Fruit fly (Drosophila melanogaster) whole organism, prepupa: ENCODE results near the gene RapGAP1.
A peak's percentile ranks its signal among the peaks of the same experiment; 100 is the strongest.

Experiments used
- CG10669 ChIP-seq: fragments of 200-800 bp; sonication (Bioruptor generic); optimal IDR thresholded peaks from 3 replicates; lab custom pipeline; 2018; ENCODE audit warnings: missing biosample characterization, mild to moderate bottlenecking, missing genetic modification characterization, moderate library complexity
- CG11294 ChIP-seq: fragments of 200-800 bp; sonication (Bioruptor generic); IDR thresholded peaks from 2 replicates; pipeline ENCODE4 v1.3.6; 2022; ENCODE audit warnings: missing biosample characterization, missing genetic modification characterization
- CG11762 ChIP-seq: fragments of 200-800 bp; sonication (Bioruptor generic); optimal IDR thresholded peaks from 3 replicates; lab custom pipeline; 2016; ENCODE audit warnings: missing biosample characterization, missing genetic modification characterization; ENCODE audit not compliant: insufficient read depth
- CG11902 ChIP-seq: fragments of 200-800 bp; sonication (Bioruptor generic); optimal IDR thresholded peaks from 3 replicates; lab custom pipeline; 2016; ENCODE audit warnings: missing biosample characterization, missing genetic modification characterization
- CG1621 ChIP-seq: fragments of 200-800 bp; sonication (Bioruptor generic); optimal IDR thresholded peaks from 3 replicates; lab custom pipeline; 2018; ENCODE audit warnings: missing biosample characterization, mild to moderate bottlenecking, missing genetic modification characterization
- CG16779 ChIP-seq: fragments of 200-800 bp; sonication (Bioruptor generic); optimal IDR thresholded peaks from 3 replicates; lab custom pipeline; 2017; ENCODE audit warnings: missing biosample characterization, mild to moderate bottlenecking, missing genetic modification characterization
- CG3032 ChIP-seq: fragments of 200-800 bp; optimal IDR thresholded peaks from 2 replicates; lab custom pipeline; 2019; ENCODE audit warnings: missing biosample characterization, mild to moderate bottlenecking, missing genetic modification characterization, moderate library complexity
- CG31627 ChIP-seq: fragments of 200-800 bp; sonication (Bioruptor generic); optimal IDR thresholded peaks from 3 replicates; lab custom pipeline; 2016; ENCODE audit warnings: missing biosample characterization, missing genetic modification characterization
- CG32006 ChIP-seq: fragments of 200-800 bp; sonication (Bioruptor generic); optimal IDR thresholded peaks from 3 replicates; lab custom pipeline; 2017; ENCODE audit warnings: missing biosample characterization, mild to moderate bottlenecking, missing genetic modification characterization
- CG34406 ChIP-seq: fragments of 200-800 bp; sonication (Bioruptor generic); optimal IDR thresholded peaks from 3 replicates; lab custom pipeline; 2016; ENCODE audit warnings: missing biosample characterization, missing genetic modification characterization
- CG3919 ChIP-seq: fragments of 200-800 bp; sonication (Bioruptor generic); optimal IDR thresholded peaks from 3 replicates; lab custom pipeline; 2016; ENCODE audit warnings: missing biosample characterization, missing genetic modification characterization
- CG4318 ChIP-seq: fragments of 200-800 bp; sonication (Bioruptor generic); optimal IDR thresholded peaks from 3 replicates; lab custom pipeline; 2017; ENCODE audit warnings: missing biosample characterization, mild to moderate bottlenecking, missing genetic modification characterization
- CG6163 ChIP-seq: fragments of 200-800 bp; sonication (Bioruptor generic); IDR thresholded peaks from 3 replicates; pipeline ENCODE4 v1.3.6; 2022; ENCODE audit warnings: missing biosample characterization, missing genetic modification characterization
- CG6276 ChIP-seq: fragments of 200-800 bp; sonication (Bioruptor generic); optimal IDR thresholded peaks from 2 replicates; lab custom pipeline; 2017; ENCODE audit warnings: missing biosample characterization, mild to moderate bottlenecking, missing genetic modification characterization
- CG6792 ChIP-seq: fragments of 200-800 bp; sonication (Bioruptor generic); optimal IDR thresholded peaks from 3 replicates; lab custom pipeline; 2016; ENCODE audit warnings: missing biosample characterization, missing genetic modification characterization
- CG6808 ChIP-seq: fragments of 200-800 bp; sonication (Bioruptor generic); optimal IDR thresholded peaks from 3 replicates; lab custom pipeline; 2017; ENCODE audit warnings: missing biosample characterization, missing genetic modification characterization, mild to moderate bottlenecking, moderate library complexity, missing genetic modification reagents
- CG7368 ChIP-seq: fragments of 200-800 bp; sonication (Bioruptor generic); optimal IDR thresholded peaks from 3 replicates; lab custom pipeline; 2016; ENCODE audit warnings: missing biosample characterization, missing genetic modification characterization
- CG8119 ChIP-seq: fragments of 200-800 bp; sonication (Bioruptor generic); IDR thresholded peaks from 3 replicates; pipeline ENCODE4 v1.3.6; 2022; ENCODE audit warnings: missing biosample characterization, missing genetic modification characterization
- CG8319 ChIP-seq: fragments of 200-800 bp; sonication (Bioruptor generic); optimal IDR thresholded peaks from 3 replicates; lab custom pipeline; 2016; ENCODE audit warnings: missing biosample characterization, missing genetic modification characterization
- CG8632 ChIP-seq: fragments of 200-800 bp; sonication (Bioruptor generic); optimal IDR thresholded peaks from 3 replicates; lab custom pipeline; 2016; ENCODE audit warnings: missing biosample characterization, missing genetic modification characterization
- CG9139 ChIP-seq: fragments of 200-800 bp; sonication (Bioruptor generic); optimal IDR thresholded peaks from 3 replicates; lab custom pipeline; 2017; ENCODE audit warnings: missing biosample characterization, mild to moderate bottlenecking, missing genetic modification characterization
- Eip93F ChIP-seq: fragments of 200-800 bp; sonication (Bioruptor generic); optimal IDR thresholded peaks from 2 replicates; lab custom pipeline; 2016; ENCODE audit warnings: missing biosample characterization, mild to moderate bottlenecking, missing genetic modification characterization
- Ets21C ChIP-seq: fragments of 200-800 bp; sonication (Bioruptor generic); optimal IDR thresholded peaks from 3 replicates; lab custom pipeline; 2016; ENCODE audit warnings: missing biosample characterization, missing genetic modification characterization
- Gug ChIP-seq: fragments of 200-800 bp; sonication (Bioruptor generic); IDR thresholded peaks from 2 replicates; pipeline ENCODE4 v1.3.6; 2022; ENCODE audit warnings: missing biosample characterization, missing genetic modification characterization
- Hr4 ChIP-seq: fragments of 200-800 bp; sonication (Bioruptor generic); optimal IDR thresholded peaks from 3 replicates; lab custom pipeline; 2016; ENCODE audit warnings: missing biosample characterization, missing genetic modification characterization
- Lpt ChIP-seq: fragments of 200-800 bp; sonication (Bioruptor generic); optimal IDR thresholded peaks from 3 replicates; lab custom pipeline; 2016; ENCODE audit warnings: missing biosample characterization, missing genetic modification characterization
- OdsH ChIP-seq: fragments of 200-800 bp; sonication (Bioruptor generic); optimal IDR thresholded peaks from 3 replicates; lab custom pipeline; 2016; ENCODE audit warnings: missing biosample characterization, missing genetic modification characterization
- Smox ChIP-seq: fragments of 200-800 bp; sonication (Bioruptor generic); optimal IDR thresholded peaks from 3 replicates; lab custom pipeline; 2016; ENCODE audit warnings: missing biosample characterization, missing genetic modification characterization
- Sox102F ChIP-seq: fragments of 200-800 bp; sonication (Bioruptor generic); optimal IDR thresholded peaks from 2 replicates; lab custom pipeline; 2016; ENCODE audit warnings: missing biosample characterization, mild to moderate bottlenecking, missing genetic modification characterization
- Sox14 ChIP-seq: fragments of 200-800 bp; sonication (Bioruptor generic); optimal IDR thresholded peaks from 3 replicates; lab custom pipeline; 2016; ENCODE audit warnings: missing biosample characterization, missing genetic modification characterization
- Sox15 ChIP-seq: fragments of 200-800 bp; sonication (Bioruptor generic); optimal IDR thresholded peaks from 3 replicates; lab custom pipeline; 2016; ENCODE audit warnings: missing biosample characterization, missing genetic modification characterization
- acj6 ChIP-seq: fragments of 200-800 bp; sonication (Bioruptor generic); optimal IDR thresholded peaks from 3 replicates; lab custom pipeline; 2016; ENCODE audit warnings: missing biosample characterization, missing genetic modification characterization
- cyc ChIP-seq: fragments of 200-800 bp; sonication (Bioruptor generic); optimal IDR thresholded peaks from 3 replicates; lab custom pipeline; 2016; ENCODE audit warnings: missing biosample characterization, missing genetic modification characterization
- dac ChIP-seq: fragments of 200-800 bp; sonication (Bioruptor generic); optimal IDR thresholded peaks from 2 replicates; lab custom pipeline; 2017; ENCODE audit warnings: missing biosample characterization, mild to moderate bottlenecking, missing genetic modification characterization
- dsx ChIP-seq: fragments of 200-800 bp; optimal IDR thresholded peaks from 3 replicates; lab custom pipeline; 2019; ENCODE audit warnings: missing biosample characterization, mild to moderate bottlenecking, missing genetic modification characterization, moderate library complexity; ENCODE audit not compliant: poor library complexity, severe bottlenecking
- eg ChIP-seq: fragments of 200-800 bp; sonication (Bioruptor generic); IDR thresholded peaks from 3 replicates; pipeline ENCODE4 v1.3.6; 2022; ENCODE audit warnings: missing biosample characterization, missing genetic modification characterization
- esn ChIP-seq: fragments of 200-800 bp; sonication (Bioruptor generic); optimal IDR thresholded peaks from 2 replicates; lab custom pipeline; 2016; ENCODE audit warnings: missing biosample characterization, mild to moderate bottlenecking, missing genetic modification characterization, moderate library complexity
- fd85E ChIP-seq: fragments of 200-800 bp; sonication (Bioruptor generic); optimal IDR thresholded peaks from 3 replicates; lab custom pipeline; 2016; ENCODE audit warnings: missing biosample characterization, missing genetic modification characterization
- fkh ChIP-seq: fragments of 200-800 bp; sonication (Bioruptor generic); optimal IDR thresholded peaks from 3 replicates; lab custom pipeline; 2017; ENCODE audit warnings: missing biosample characterization, mild to moderate bottlenecking, missing genetic modification characterization, moderate library complexity
- net ChIP-seq: fragments of 200-800 bp; sonication (Bioruptor generic); optimal IDR thresholded peaks from 3 replicates; lab custom pipeline; 2016; ENCODE audit warnings: missing biosample characterization, missing genetic modification characterization
- salr ChIP-seq, 2 experiments: fragments of 200-800 bp; sonication (Bioruptor generic); optimal IDR thresholded peaks; 3 replicates each; lab custom pipeline; 2016 to 2018; ENCODE audit warnings: missing biosample characterization in 2 of 2, missing genetic modification characterization in 2 of 2, mild to moderate bottlenecking in 1 of 2
- ss ChIP-seq, 2 experiments: fragments of 200-800 bp; sonication (Bioruptor generic); optimal IDR thresholded peaks; 2 replicates in 1 of 2; 3 replicates in 1 of 2; lab custom pipeline; 2017 to 2018; ENCODE audit warnings: mild to moderate bottlenecking in 2 of 2, missing biosample characterization in 2 of 2, missing genetic modification characterization in 2 of 2, moderate library complexity in 1 of 2
- svp ChIP-seq: fragments of 200-800 bp; sonication (Bioruptor generic); peaks from one replicate; lab custom pipeline; 2016; ENCODE audit warnings: missing biosample characterization, missing genetic modification characterization
- vri ChIP-seq: fragments of 200-800 bp; sonication (Bioruptor generic); optimal IDR thresholded peaks from 3 replicates; lab custom pipeline; 2016; ENCODE audit warnings: missing biosample characterization, mild to moderate bottlenecking, missing genetic modification characterization

The RapGAP1 gene

DNA sequence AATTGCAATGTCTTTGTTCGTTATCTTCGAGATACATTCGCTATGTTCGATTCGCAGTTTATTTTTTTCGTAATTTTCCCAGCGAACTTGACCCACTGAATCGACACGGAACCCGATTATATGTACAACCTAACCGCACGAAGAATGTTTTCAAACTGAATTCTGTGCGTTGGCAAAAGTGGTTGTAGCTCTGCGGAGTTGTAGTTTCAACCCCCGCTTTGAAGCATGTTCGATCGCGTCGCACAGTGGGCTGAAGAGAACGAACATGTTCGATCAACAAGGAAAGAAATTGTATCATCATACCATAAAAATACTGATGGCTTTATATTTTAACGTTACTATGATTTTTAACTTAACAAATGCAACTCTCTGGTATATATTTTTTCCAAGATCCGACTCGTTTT lies 34.5 kb downstream of the RapGAP1 start (continued):
- TF ChIP-seq Gug (GFP tag; lab: Robert Waterston, UW) (no peak), CG8632 (GFP tag; lab: Kevin White, UChicago) (no peak), CG4318 (GFP tag; lab: Kevin White, UChicago) (no peak), Sox14 (GFP tag; lab: Kevin White, UChicago) (no peak), CG32006 (GFP tag; lab: Kevin White, UChicago) (peak; percentile 26), Ets21C (GFP tag; lab: Kevin White, UChicago) (no peak), CG11762 (no peak), CG8319 (GFP tag; lab: Kevin White, UChicago) (no peak), svp (GFP tag; lab: Kevin White, UChicago) (no peak), CG16779 (no peak)

DNA sequence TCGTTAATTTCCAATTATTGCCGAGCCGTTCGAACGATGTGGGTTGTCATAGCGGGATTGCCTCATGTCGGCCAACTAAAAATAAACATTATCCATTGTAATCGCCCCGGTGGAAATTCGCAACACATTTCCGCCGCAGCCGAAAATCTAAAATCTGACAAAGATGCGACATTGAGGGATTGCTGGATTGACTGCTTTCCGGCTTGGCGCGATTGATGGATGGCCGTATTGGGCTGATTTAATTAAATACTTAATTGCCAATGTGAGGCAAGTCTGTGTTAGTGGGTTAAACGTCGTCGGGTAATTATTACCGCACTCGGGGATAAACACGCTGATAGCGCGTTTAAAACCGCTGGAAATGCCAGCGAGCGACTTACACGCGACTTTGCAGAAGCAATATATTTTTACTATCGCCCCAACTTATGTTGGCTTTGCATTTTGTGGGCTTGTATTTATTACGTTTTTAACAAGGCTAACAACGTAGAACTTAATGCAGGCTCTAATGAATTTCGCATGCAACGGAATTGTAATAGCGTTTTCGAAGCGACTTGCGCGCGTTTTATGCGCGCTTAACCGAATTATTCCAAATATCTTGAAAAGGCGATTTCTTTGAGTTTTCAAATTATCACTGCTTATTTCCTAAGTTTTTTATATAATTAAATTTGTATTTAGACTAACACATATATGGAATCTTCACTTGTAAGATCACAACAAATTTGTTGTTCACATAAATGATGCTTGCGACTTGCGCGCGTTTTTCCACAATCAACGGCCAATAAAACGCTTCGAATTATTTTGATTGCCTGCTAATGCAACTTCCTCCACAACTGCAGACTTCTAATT lies 36.6 kb downstream of the RapGAP1 start:
- TF ChIP-seq CG10669 = no peak
- no peak for TF ChIP-seq fd85E (GFP tag; lab: Kevin White, UChicago)

- TF ChIP-seq ss (GFP tag; optimal IDR thresholded peaks at IDR 0.05; lab: Kevin White, UChicago) (peak; percentile 56 to 84), Sox15 (GFP tag; lab: Kevin White, UChicago) (no peak), fd85E (GFP tag; lab: Kevin White, UChicago) (no peak), CG3919 (GFP tag; lab: Kevin White, UChicago) (peak; percentile 62), CG8119 (GFP tag; lab: Robert Waterston, UW) (peak; percentile 62; the same call in 2 of the 3 replicates), CG11294 (no peak), CG11902 (GFP tag; lab: Kevin White, UChicago) (no peak), dac (GFP tag; lab: Kevin White, UChicago) (no peak), CG6808 (GFP tag; lab: Kevin White, UChicago) (peak; percentile 65), Smox (GFP tag; lab: Kevin White, UChicago) (no peak), CG34406 (no peak), eg (0 out of 3 replicates have a peak, but pooled peaks have one; percentile 32), CG1621 (peak; percentile 35), Hr4 (peak; percentile 48), CG31627 (GFP tag; lab: Kevin White, UChicago) (no peak), Sox102F (GFP tag; lab: Kevin White, UChicago) (no peak), CG9139 (GFP tag; lab: Kevin White, UChicago) (peak; percentile 32), svp (GFP tag; lab: Kevin White, UChicago) (no peak), salr (GFP tag; optimal IDR thresholded peaks at IDR 0.05; lab: Kevin White, UChicago) (peak in 1 of 2 experiments; percentile 36), fkh (GFP tag; lab: Kevin White, UChicago) (no peak), CG4318 (GFP tag; lab: Kevin White, UChicago) (no peak), CG6792 (GFP tag; lab: Kevin White, UChicago) (peak; percentile 39), esn (GFP tag; lab: Kevin White, UChicago) (peak; percentile 50), acj6 (GFP tag; lab: Kevin White, UChicago) (peak; percentile 41), CG11762 (no peak), vri (GFP tag; lab: Kevin White, UChicago) (no peak), Lpt (GFP tag; lab: Kevin White, UChicago) (no peak), CG7368 (GFP tag; lab: Kevin White, UChicago) (no peak), CG16779 (no peak), net (GFP tag; lab: Kevin White, UChicago) (peak; percentile 30), Ets21C (GFP tag; lab: Kevin White, UChicago) (no peak), Eip93F (GFP tag; lab: Kevin White, UChicago) (no peak), dsx (GFP tag; lab: Kevin White, UChicago) (peak; percentile 69), CG6276 (GFP tag; lab: Kevin White, UChicago) (peak; percentile 14), OdsH (GFP tag; lab: Kevin White, UChicago) (peak; percentile 41), CG3032 (tag; lab: Kevin White, UChicago) (peak; percentile 70), CG6163 (peak; percentile 58), Gug (GFP tag; lab: Robert Waterston, UW) (no peak), CG8319 (GFP tag; lab: Kevin White, UChicago) (no peak), cyc (GFP tag; lab: Kevin White, UChicago) (peak; percentile 20)
Observed at dm6 chr2L:7541047-7541726, 37.6 kb downstream of the RapGAP1 start.
